Worm (Caenorhabditis elegans) whole organism, late embryonic: ENCODE data around the gene dnc-4.

Experiments
- C38D4.7 ChIP-seq: fragments of 200-800 bp; sonication (Bioruptor generic); optimal IDR thresholded peaks from 2 replicates; lab custom pipeline; 2018; ENCODE audit warnings: mild to moderate bottlenecking, missing genetic modification characterization, moderate library complexity, missing compliant biosample characterization
- K02D7.2 ChIP-seq: sonication (generic microtip); optimal IDR thresholded peaks from 2 replicates; lab custom pipeline; 2017; ENCODE audit warnings: mild to moderate bottlenecking, missing genetic modification characterization, missing compliant biosample characterization
- K09A11.1 ChIP-seq: sonication (generic microtip); optimal IDR thresholded peaks from 2 replicates; lab custom pipeline; 2017; ENCODE audit warnings: antibody characterized with exemption, mild to moderate bottlenecking, missing genetic modification characterization, missing compliant biosample characterization; ENCODE audit not compliant: insufficient read depth
- Y22D7AL.16 ChIP-seq: sonication (generic microtip); optimal IDR thresholded peaks from 2 replicates; lab custom pipeline; 2016; ENCODE audit warnings: missing genetic modification characterization, missing compliant biosample characterization
- ama-1 ChIP-seq: fragments of 150-350 bp; optimal IDR thresholded peaks from 2 replicates; lab custom pipeline; 2014
- ceh-14 ChIP-seq: sonication (generic microtip); optimal IDR thresholded peaks from 2 replicates; lab custom pipeline; 2016; ENCODE audit warnings: missing genotype, missing genetic modification characterization, missing compliant biosample characterization
- ceh-19 ChIP-seq: fragments of 200-800 bp; sonication (Bioruptor generic); optimal IDR thresholded peaks from 2 replicates; lab custom pipeline; 2018; ENCODE audit warnings: mild to moderate bottlenecking, missing genetic modification characterization, missing compliant biosample characterization
- ceh-2 ChIP-seq: sonication (generic microtip); optimal IDR thresholded peaks from 2 replicates; lab custom pipeline; 2016; ENCODE audit warnings: missing genotype, missing genetic modification characterization, missing compliant biosample characterization
- ceh-22 ChIP-seq: sonication (generic microtip); optimal IDR thresholded peaks from 2 replicates; lab custom pipeline; 2017; ENCODE audit warnings: missing biosample characterization, missing genetic modification characterization
- ceh-31 ChIP-seq: sonication (generic microtip); optimal IDR thresholded peaks from 2 replicates; lab custom pipeline; 2016; ENCODE audit warnings: missing genetic modification characterization, missing compliant biosample characterization
- ceh-34 ChIP-seq: sonication (generic microtip); optimal IDR thresholded peaks from 2 replicates; lab custom pipeline; 2016; ENCODE audit warnings: mild to moderate bottlenecking, missing genetic modification characterization, missing compliant biosample characterization
- ceh-6 ChIP-seq: fragments of 200-800 bp; sonication (Bioruptor generic); optimal IDR thresholded peaks from 2 replicates; lab custom pipeline; 2018; ENCODE audit warnings: mild to moderate bottlenecking, missing genetic modification characterization, missing compliant biosample characterization
- che-1 ChIP-seq: sonication (generic microtip); optimal IDR thresholded peaks from 2 replicates; lab custom pipeline; 2016; ENCODE audit warnings: mild to moderate bottlenecking, missing genetic modification characterization, missing compliant biosample characterization
- dmd-4 ChIP-seq: sonication (generic microtip); optimal IDR thresholded peaks from 2 replicates; lab custom pipeline; 2016; ENCODE audit warnings: borderline replicate concordance, missing genetic modification characterization, missing compliant biosample characterization
- elt-2 ChIP-seq: sonication (generic microtip); optimal IDR thresholded peaks from 2 replicates; lab custom pipeline; 2016; ENCODE audit warnings: missing genetic modification reagents, missing genetic modification characterization, missing compliant biosample characterization
- ets-4 ChIP-seq: sonication (generic microtip); optimal IDR thresholded peaks from 2 replicates; lab custom pipeline; 2016; ENCODE audit warnings: missing genetic modification characterization, missing compliant biosample characterization
- eyg-1 ChIP-seq: sonication (generic microtip); optimal IDR thresholded peaks from 2 replicates; lab custom pipeline; 2016; ENCODE audit warnings: missing genotype, missing genetic modification characterization, missing compliant biosample characterization
- fax-1 ChIP-seq: sonication (generic microtip); optimal IDR thresholded peaks from 2 replicates; lab custom pipeline; 2016; ENCODE audit warnings: missing genotype, missing genetic modification characterization, missing compliant biosample characterization
- fkh-10 ChIP-seq: fragments of 150-350 bp; optimal IDR thresholded peaks from 2 replicates; lab custom pipeline; 2014; ENCODE audit warnings: missing biosample characterization, missing genetic modification reagents, missing genetic modification characterization
- fkh-6 ChIP-seq: sonication (generic microtip); optimal IDR thresholded peaks from 2 replicates; lab custom pipeline; 2016; ENCODE audit warnings: missing genetic modification characterization, missing compliant biosample characterization
- hlh-8 ChIP-seq: sonication (generic microtip); optimal IDR thresholded peaks from 2 replicates; lab custom pipeline; 2016; ENCODE audit warnings: missing genotype, missing genetic modification characterization, missing compliant biosample characterization
- lin-11 ChIP-seq: fragments of 200-800 bp; sonication (Bioruptor generic); optimal IDR thresholded peaks from 2 replicates; lab custom pipeline; 2018; ENCODE audit warnings: mild to moderate bottlenecking, missing genetic modification characterization, missing compliant biosample characterization
- madf-2 ChIP-seq: sonication (generic microtip); optimal IDR thresholded peaks from 2 replicates; lab custom pipeline; 2017; ENCODE audit warnings: missing genetic modification characterization, missing compliant biosample characterization
- nfya-1 ChIP-seq: sonication (generic microtip); optimal IDR thresholded peaks from 2 replicates; lab custom pipeline; 2017; ENCODE audit warnings: missing genetic modification characterization, mild to moderate bottlenecking, missing compliant biosample characterization, antibody characterized with exemption, moderate library complexity
- nhr-11 ChIP-seq: fragments of 150-350 bp; optimal IDR thresholded peaks from 2 replicates; lab custom pipeline; 2014; ENCODE audit warnings: missing biosample characterization, missing genetic modification characterization
- nhr-232 ChIP-seq: sonication (generic microtip); optimal IDR thresholded peaks from 2 replicates; lab custom pipeline; 2016; ENCODE audit warnings: missing genetic modification characterization, missing compliant biosample characterization
- odd-2 ChIP-seq: sonication (generic microtip); optimal IDR thresholded peaks from 2 replicates; lab custom pipeline; 2017; ENCODE audit warnings: antibody characterized with exemption, mild to moderate bottlenecking, missing genetic modification characterization, missing compliant biosample characterization
- pat-9 ChIP-seq: fragments of 200-800 bp; sonication (Bioruptor generic); optimal IDR thresholded peaks from 2 replicates; lab custom pipeline; 2018; ENCODE audit warnings: mild to moderate bottlenecking, missing genetic modification characterization, moderate library complexity, missing compliant biosample characterization
- pha-2 ChIP-seq: sonication (generic microtip); optimal IDR thresholded peaks from 2 replicates; lab custom pipeline; 2017; ENCODE audit warnings: mild to moderate bottlenecking, missing genetic modification characterization, missing compliant biosample characterization
- pha-4 ChIP-seq: fragments of 150-350 bp; optimal IDR thresholded peaks from 2 replicates; lab custom pipeline; 2018; ENCODE audit warnings: missing biosample characterization, missing genetic modification reagents, missing genetic modification characterization
- pqm-1 ChIP-seq: sonication (generic microtip); optimal IDR thresholded peaks from 2 replicates; lab custom pipeline; 2016; ENCODE audit warnings: missing genetic modification characterization, missing compliant biosample characterization
- pros-1 ChIP-seq: fragments of 150-350 bp; optimal IDR thresholded peaks from 2 replicates; lab custom pipeline; 2014; ENCODE audit warnings: missing biosample characterization, missing genetic modification reagents, missing genetic modification characterization
- ref-2 ChIP-seq: sonication (generic microtip); optimal IDR thresholded peaks from 2 replicates; lab custom pipeline; 2016; ENCODE audit warnings: missing genetic modification characterization, missing compliant biosample characterization
- rnt-1 ChIP-seq: sonication (generic microtip); optimal IDR thresholded peaks from 2 replicates; lab custom pipeline; 2016; ENCODE audit warnings: missing genetic modification characterization, missing compliant biosample characterization
- sdc-2 ChIP-seq: sonication (generic microtip); optimal IDR thresholded peaks from 2 replicates; lab custom pipeline; 2016; ENCODE audit warnings: missing genotype, missing genetic modification characterization, missing compliant biosample characterization
- syd-9 ChIP-seq: sonication (generic microtip); optimal IDR thresholded peaks from 2 replicates; lab custom pipeline; 2016; ENCODE audit warnings: mild to moderate bottlenecking, missing genetic modification characterization, moderate library complexity, missing compliant biosample characterization
- tbx-2 ChIP-seq: sonication (generic microtip); optimal IDR thresholded peaks from 2 replicates; lab custom pipeline; 2016; ENCODE audit warnings: missing genetic modification characterization, missing compliant biosample characterization
- ttx-3 ChIP-seq: sonication (generic microtip); optimal IDR thresholded peaks from 2 replicates; lab custom pipeline; 2016; ENCODE audit warnings: missing genetic modification reagents, missing genetic modification characterization, missing compliant biosample characterization
- unc-42 ChIP-seq: sonication (generic microtip); optimal IDR thresholded peaks from 2 replicates; lab custom pipeline; 2016; ENCODE audit warnings: missing genotype, missing genetic modification characterization, missing compliant biosample characterization
- unc-55 ChIP-seq: sonication (generic microtip); optimal IDR thresholded peaks from 2 replicates; lab custom pipeline; 2017; ENCODE audit warnings: missing biosample characterization, missing genetic modification reagents, missing genetic modification characterization
- unc-86 ChIP-seq: sonication (generic microtip); optimal IDR thresholded peaks from 2 replicates; lab custom pipeline; 2016; ENCODE audit warnings: missing genetic modification characterization, missing compliant biosample characterization
- zip-5 ChIP-seq: sonication (generic microtip); optimal IDR thresholded peaks from 2 replicates; lab custom pipeline; 2016; ENCODE audit warnings: missing genetic modification characterization, missing compliant biosample characterization

dnc-4 gene

DNA sequence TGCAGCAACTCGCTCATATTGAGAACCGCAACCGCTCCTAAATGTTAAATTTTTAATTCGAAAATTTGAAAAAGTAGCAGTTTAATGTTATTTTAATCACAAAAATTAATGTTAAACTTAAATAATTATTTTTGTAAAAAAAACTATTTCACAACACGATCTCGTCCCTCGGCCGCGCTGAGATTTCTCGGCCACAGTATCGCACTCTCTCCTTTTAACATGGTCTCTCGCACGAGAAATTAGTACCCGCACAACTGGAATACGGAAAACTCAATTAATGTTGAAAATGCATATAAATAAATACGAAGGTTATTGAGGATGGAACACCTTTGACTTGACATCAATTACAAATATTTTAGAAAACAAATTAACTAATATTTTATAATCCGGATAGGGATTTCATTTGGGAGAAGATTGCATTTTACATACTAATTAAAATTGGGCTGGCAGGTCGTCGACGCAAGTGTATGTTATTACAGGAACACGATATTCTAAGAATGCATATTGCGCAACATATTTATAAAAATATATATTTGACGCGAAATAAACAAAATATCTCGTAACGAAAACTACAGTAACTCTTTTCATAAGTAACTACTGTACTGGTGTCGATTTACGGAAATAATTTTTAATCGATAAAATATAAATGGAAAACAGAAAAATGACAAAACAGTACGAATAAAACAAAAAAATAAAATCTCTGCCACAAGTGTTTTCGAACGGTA is at the start of gene dnc-4:
dnc-4 (minus strand) TSS at position 37 of the 725 bp plus-strand sequence.
- no peak for TF ChIP-seq ceh-6 (GFP tag; lab: Kevin White, UChicago)
- TF ChIP-seq ceh-31 (tag; lab: Kevin White, UChicago) = peak; percentile 63
- TF ChIP-seq eyg-1 (tag; lab: Kevin White, UChicago) = no peak
- TF ChIP-seq pqm-1 = no peak
- TF ChIP-seq ets-4 (tag; lab: Kevin White, UChicago) = peak; percentile 49
- TF ChIP-seq zip-5 (tag; lab: Kevin White, UChicago) = no peak
- no peak for TF ChIP-seq ceh-22 (tag; lab: Kevin White, UChicago)
- TF ChIP-seq syd-9 = no peak
- TF ChIP-seq fax-1 (tag; lab: Kevin White, UChicago) = peak; percentile 14
- TF ChIP-seq unc-55 (GFP tag; lab: Kevin White, UChicago) = peak; percentile 5
- TF ChIP-seq nhr-232 (tag; lab: Kevin White, UChicago) = no peak
- TF ChIP-seq dmd-4 (tag; lab: Kevin White, UChicago) = no peak
- TF ChIP-seq ceh-14 (tag; lab: Kevin White, UChicago) = no peak
- peak; percentile 47 for TF ChIP-seq ceh-2 (tag; lab: Kevin White, UChicago)
- no peak for TF ChIP-seq madf-2
- TF ChIP-seq unc-42 (tag; lab: Kevin White, UChicago) = peak; percentile 32
- TF ChIP-seq hlh-8 (tag; lab: Kevin White, UChicago) = peak; percentile 24
- TF ChIP-seq elt-2 (tag; lab: Kevin White, UChicago) = peak; percentile 11

DNA sequence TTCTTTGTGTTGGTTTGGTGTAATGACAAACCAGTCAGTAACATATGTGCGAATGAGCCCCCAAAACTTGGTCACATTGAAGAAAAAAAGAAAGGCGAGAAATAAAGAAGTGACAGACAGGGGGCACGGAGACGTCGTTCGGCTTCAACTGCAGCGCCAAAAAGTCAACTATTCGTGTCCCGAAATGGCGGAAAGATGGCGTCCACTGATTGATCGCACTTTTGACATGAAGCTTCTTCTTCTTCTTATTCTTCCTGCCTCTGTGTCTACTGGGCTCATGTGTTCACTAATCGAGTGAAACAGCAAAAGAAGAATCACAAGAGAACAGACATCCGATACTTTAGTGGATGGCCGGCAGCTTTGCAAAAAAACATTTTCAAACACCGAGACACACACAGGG is 49.5 kb upstream of the dnc-4 start:
- peak; percentile 8 for TF ChIP-seq ceh-34 (tag; lab: Kevin White, UChicago)
- no peak for TF ChIP-seq pha-4 (tag; lab: Kevin White, UChicago)

DNA sequence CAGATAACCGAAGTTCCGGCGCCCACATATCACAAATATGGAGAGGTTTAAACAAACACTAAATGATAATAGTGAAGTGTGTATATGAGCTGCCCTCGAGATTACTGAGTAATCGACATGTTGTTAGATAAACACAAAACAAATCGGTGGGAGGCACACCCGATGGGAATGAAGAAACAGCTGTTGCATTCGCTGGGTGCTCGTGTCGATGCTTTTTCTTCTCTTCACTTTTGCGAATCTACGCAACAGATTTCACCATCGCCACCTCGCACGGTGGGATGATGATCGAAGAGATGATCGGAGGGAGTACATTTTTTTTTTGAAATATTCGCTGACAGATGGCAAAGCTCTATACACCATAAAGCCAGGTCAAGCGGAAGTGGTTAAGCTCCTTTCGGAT is 48.7 kb upstream of the dnc-4 start:
- TF ChIP-seq pros-1 (tag; lab: Kevin White, UChicago) (no peak), rnt-1 (tag; lab: Kevin White, UChicago) (peak; percentile 13)

DNA sequence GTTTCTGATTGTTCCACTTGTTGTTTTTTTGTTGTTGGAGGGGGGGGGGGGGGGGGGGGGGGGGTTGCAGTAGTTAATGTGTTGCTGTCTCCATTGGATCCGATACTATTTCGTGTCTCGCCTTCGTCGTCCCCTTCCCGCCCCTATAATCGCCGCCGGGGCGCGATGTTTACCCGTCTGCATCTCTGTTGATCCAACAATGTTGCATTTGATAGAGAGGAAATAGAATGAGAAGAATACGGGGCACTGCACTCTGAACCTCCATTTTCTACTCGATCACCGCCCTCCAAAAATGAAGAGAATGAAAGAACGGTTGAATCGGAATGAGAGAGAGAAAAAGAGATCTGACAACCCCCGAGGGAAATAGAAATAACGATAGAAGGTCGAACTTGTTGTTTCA is 48.1 kb upstream of the dnc-4 start:
- no peak for TF ChIP-seq nfya-1 (tag; lab: Kevin White, UChicago)
- no peak for TF ChIP-seq fkh-6
- TF ChIP-seq ttx-3 = no peak
- no peak for TF ChIP-seq hlh-8 (tag; lab: Kevin White, UChicago)
- no peak for TF ChIP-seq pha-4 (tag; lab: Kevin White, UChicago)
- TF ChIP-seq K09A11.1 (tag; lab: Kevin White, UChicago) = no peak

DNA sequence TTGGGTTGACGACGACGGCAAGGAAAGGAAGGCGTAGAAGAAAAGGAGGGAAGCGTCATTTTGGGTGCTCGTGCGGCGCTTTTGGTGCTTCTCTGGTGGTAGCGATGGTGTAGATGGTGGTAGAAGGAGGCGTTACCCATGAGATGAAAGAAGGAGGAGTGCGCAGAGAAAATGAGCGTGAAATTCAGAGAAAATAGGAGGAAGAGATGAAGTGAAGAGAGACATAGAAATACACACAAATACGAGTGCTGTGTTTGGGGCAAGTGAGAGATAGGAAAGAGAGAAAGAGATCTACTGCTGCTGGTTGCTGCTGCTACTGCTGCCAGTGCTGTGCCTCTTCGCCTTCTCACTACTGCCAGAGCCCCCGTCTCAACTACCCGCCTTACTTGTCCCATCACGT is 47.0 kb upstream of the dnc-4 start:
- TF ChIP-seq K09A11.1 (tag; lab: Kevin White, UChicago) (no peak), fkh-10 (GFP tag; lab: Kevin White, UChicago) (no peak), elt-2 (tag; lab: Kevin White, UChicago) (peak; percentile 1), pros-1 (tag; lab: Kevin White, UChicago) (peak; percentile 69), pat-9 (tag; lab: Kevin White, UChicago) (no peak), C38D4.7 (peak; percentile 9), nhr-11 (tag; lab: Kevin White, UChicago) (no peak), ama-1 (lab: Kevin White, UChicago) (no peak), unc-55 (GFP tag; lab: Kevin White, UChicago) (peak; percentile 49), madf-2 (no peak), tbx-2 (tag; lab: Kevin White, UChicago) (peak; percentile 52), K02D7.2 (tag; lab: Kevin White, UChicago) (no peak), syd-9 (peak; percentile 2), ceh-22 (tag; lab: Kevin White, UChicago) (no peak), odd-2 (tag; lab: Kevin White, UChicago) (no peak), ceh-31 (tag; lab: Kevin White, UChicago) (peak; percentile 76), ceh-2 (tag; lab: Kevin White, UChicago) (no peak), lin-11 (tag; lab: Kevin White, UChicago) (no peak), pha-2 (no peak), fkh-6 (peak; percentile 28), dmd-4 (tag; lab: Kevin White, UChicago) (peak; percentile 33), Y22D7AL.16 (tag; lab: Kevin White, UChicago) (no peak), sdc-2 (tag; lab: Kevin White, UChicago) (peak; percentile 52), ceh-19 (GFP tag; lab: Kevin White, UChicago) (no peak), pha-4 (tag; lab: Kevin White, UChicago) (no peak), nhr-232 (tag; lab: Kevin White, UChicago) (peak; percentile 36), unc-86 (no peak), che-1 (no peak), ceh-34 (tag; lab: Kevin White, UChicago) (peak; percentile 50), ref-2 (tag; lab: Kevin White, UChicago) (peak; percentile 57)
